Fruit fly (Drosophila melanogaster): Measurements from ENCODE around the gene Esyt2.

DNA sequence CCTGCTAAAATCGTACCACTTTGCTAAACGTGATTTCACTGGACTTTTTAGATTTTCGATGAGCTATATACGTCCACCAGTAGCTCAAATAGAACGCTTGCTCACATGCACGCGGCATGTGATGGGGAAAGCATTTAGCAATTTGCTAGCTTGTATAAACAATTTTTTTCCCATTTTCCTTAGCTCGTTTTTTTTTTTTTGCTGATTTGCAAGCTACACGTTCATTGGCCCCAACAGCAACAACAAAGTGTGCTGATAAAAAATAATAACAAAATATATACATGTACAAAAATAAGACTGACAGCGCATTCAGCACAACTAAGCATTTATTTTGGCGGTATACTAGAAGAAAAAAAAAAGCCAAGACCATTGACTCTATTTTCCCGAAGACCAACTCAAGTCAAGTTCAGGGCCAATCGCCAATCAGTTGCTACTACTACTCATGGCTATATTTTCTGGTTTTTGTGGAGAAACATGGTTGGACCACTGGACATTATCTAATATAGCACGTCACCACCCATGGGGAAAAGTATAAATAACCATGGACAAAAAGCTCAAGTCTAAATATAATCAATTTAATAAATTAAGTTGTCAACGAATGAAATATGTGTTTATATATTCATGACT, 31.4 kb downstream of the Esyt2 start:
- TF ChIP-seq CG5204 (GFP tag; optimal IDR thresholded peaks at IDR 0.05) (no peak), ovo (GFP tag; optimal IDR thresholded peaks at IDR 0.05) (no peak), kay (GFP tag; ENCODE audit: borderline replicate concordance) (peak; percentile 89), Mnt (GFP tag; optimal IDR thresholded peaks at IDR 0.05) (peak; percentile 26), Crg-1 (GFP tag; optimal IDR thresholded peaks at IDR 0.05) (no peak), CG7101 (tag; optimal IDR thresholded peaks at IDR 0.05) (no peak), tj (GFP tag; optimal IDR thresholded peaks at IDR 0.05) (peak; percentile 97), CG33017 (tag; optimal IDR thresholded peaks at IDR 0.05) (no peak)
